Fruit fly (Drosophila melanogaster) S2 (cell line): Measurements from ENCODE around the gene CG34148.

ENCODE experiments used
- CG8478 ChIP-seq: fragments of >200 bp; optimal IDR thresholded peaks from 2 replicates; lab custom pipeline; 2018
- CTCF ChIP-seq, 2 experiments: fragments of >200 bp; optimal IDR thresholded peaks; 2 replicates each; lab custom pipeline; 2018

dm6 chr3R:21874982-21875466 is 3.5 kb downstream of the CG34148 start, which contains the start of gene CG6656:
- TF ChIP-seq CG8478 (no peak), CTCF (optimal IDR thresholded peaks at IDR 0.05; lab: Kevin White, UChicago) (no peak)
